Fruit fly (Drosophila melanogaster): ENCODE data around the gene Adi1.

Adi1 gene

DNA sequence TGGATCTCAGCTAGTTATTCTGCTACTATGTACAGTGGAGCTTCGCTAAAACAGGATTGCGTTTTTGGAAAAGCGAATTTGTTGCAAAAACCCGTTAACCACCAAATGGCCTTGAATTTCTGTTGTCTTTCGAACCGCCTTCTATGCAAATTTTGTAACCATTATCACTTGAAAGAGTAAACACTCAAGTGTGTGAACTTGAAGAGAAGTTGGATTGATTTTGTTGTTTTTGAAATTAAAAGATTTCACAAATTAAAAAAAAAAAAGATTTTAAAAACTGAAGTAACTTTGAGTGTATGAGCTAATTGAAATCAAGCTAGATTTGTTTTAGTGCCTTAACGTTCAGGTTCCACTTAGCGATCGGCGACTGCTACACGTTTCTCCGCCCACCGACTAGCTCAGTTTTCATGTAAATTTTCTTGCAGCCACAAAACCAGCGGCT lies 20.7 kb downstream of the Adi1 start:
- TF ChIP-seq tj (GFP tag; optimal IDR thresholded peaks at IDR 0.05) (peak; percentile 4), CG12768 (GFP tag; optimal IDR thresholded peaks at IDR 0.05) (peak; percentile 65), CG14711 (tag; optimal IDR thresholded peaks at IDR 0.05) (no peak), cic (GFP tag; optimal IDR thresholded peaks at IDR 0.05) (peak; percentile 7), ovo (GFP tag; optimal IDR thresholded peaks at IDR 0.05) (no peak), bab1 (GFP tag; optimal IDR thresholded peaks at IDR 0.05) (peak; percentile 61), Clk (GFP tag; optimal IDR thresholded peaks at IDR 0.05) (peak; percentile 2), Mnt (GFP tag; optimal IDR thresholded peaks at IDR 0.05) (no peak), pad (GFP tag; optimal IDR thresholded peaks at IDR 0.05) (peak; percentile 35), CG33017 (tag; optimal IDR thresholded peaks at IDR 0.05) (peak; percentile 51), CG7101 (tag; optimal IDR thresholded peaks at IDR 0.05) (peak; percentile 46), CG7045 (GFP tag; optimal IDR thresholded peaks at IDR 0.05) (peak; percentile 52), CG11617 (GFP tag; optimal IDR thresholded peaks at IDR 0.05) (peak; percentile 58), Crg-1 (GFP tag; optimal IDR thresholded peaks at IDR 0.05) (peak; percentile 8)

DNA sequence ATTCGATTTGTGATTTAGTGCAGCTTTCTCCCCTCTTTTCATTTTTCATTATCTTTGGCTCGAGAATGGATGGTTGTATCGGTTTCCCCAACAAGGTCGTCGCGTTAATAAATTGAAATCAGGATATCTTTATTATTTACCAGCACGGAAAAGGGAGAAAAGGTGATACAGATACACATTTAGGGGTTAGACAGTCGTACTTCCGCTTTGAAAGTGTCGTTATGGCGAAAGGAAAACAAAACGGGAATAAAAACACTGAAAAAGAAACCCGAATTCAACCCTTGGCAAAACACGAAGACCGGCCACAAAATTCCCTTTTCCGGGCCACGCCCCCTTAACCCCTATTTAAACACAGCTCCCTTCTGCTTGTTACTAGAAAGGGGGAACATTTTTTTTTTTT lies 21.3 kb downstream of the Adi1 start:
- TF ChIP-seq CG1620 (GFP tag; optimal IDR thresholded peaks at IDR 0.05) (no peak), CG5204 (GFP tag; optimal IDR thresholded peaks at IDR 0.05) (no peak), Clk (GFP tag; optimal IDR thresholded peaks at IDR 0.05) (no peak), toe (GFP tag; optimal IDR thresholded peaks at IDR 0.05) (no peak), pad (GFP tag; optimal IDR thresholded peaks at IDR 0.05) (no peak)

DNA sequence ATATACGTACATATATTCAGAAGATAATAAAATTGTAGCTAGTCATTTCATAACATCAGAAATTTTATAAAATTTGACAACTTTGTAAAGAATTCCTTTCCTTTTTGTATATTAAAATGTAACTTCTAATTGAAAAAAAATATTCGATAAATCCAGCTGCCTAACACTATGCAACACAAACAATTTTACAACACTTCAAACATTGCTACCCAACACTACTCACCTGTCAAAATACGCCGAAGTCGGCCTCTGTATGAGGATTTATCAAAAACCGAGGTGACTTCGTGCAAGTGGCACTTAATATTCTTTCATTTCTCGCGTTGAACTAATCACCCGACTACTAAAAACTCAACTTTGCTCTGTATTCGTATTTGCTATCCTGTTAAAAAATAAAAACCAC lies 23.4 kb downstream of the Adi1 start:
- TF ChIP-seq toe (GFP tag; optimal IDR thresholded peaks at IDR 0.05): no peak
- TF ChIP-seq Crg-1 (GFP tag; optimal IDR thresholded peaks at IDR 0.05): no peak
- no peak for TF ChIP-seq ovo (GFP tag; optimal IDR thresholded peaks at IDR 0.05)
- no peak for TF ChIP-seq pad (GFP tag; optimal IDR thresholded peaks at IDR 0.05)
- TF ChIP-seq Clk (GFP tag; optimal IDR thresholded peaks at IDR 0.05): no peak
- TF ChIP-seq cnc (optimal IDR thresholded peaks at IDR 0.05): no peak
- no peak for TF ChIP-seq Hr96 (GFP tag; optimal IDR thresholded peaks at IDR 0.05)
- no peak for TF ChIP-seq CG1620 (GFP tag; optimal IDR thresholded peaks at IDR 0.05)
- no peak for TF ChIP-seq CG7045 (GFP tag; optimal IDR thresholded peaks at IDR 0.05)
- TF ChIP-seq CG14711 (tag; optimal IDR thresholded peaks at IDR 0.05): no peak
- TF ChIP-seq CG33017 (tag; optimal IDR thresholded peaks at IDR 0.05): no peak
- TF ChIP-seq CG12768 (GFP tag; optimal IDR thresholded peaks at IDR 0.05): no peak
- TF ChIP-seq bab1 (GFP tag; optimal IDR thresholded peaks at IDR 0.05): no peak
- no peak for TF ChIP-seq CG7101 (tag; optimal IDR thresholded peaks at IDR 0.05)
- TF ChIP-seq CG11617 (GFP tag; optimal IDR thresholded peaks at IDR 0.05): no peak
- no peak for TF ChIP-seq CG5204 (GFP tag; optimal IDR thresholded peaks at IDR 0.05)
- no peak for TF ChIP-seq kay (GFP tag; ENCODE audit: borderline replicate concordance)
- TF ChIP-seq cic (GFP tag; optimal IDR thresholded peaks at IDR 0.05): no peak
- TF ChIP-seq Mnt (GFP tag; optimal IDR thresholded peaks at IDR 0.05): no peak
- no peak for TF ChIP-seq tj (GFP tag; optimal IDR thresholded peaks at IDR 0.05)

dm6 chr3L:10690904-10691408 lies 27.8 kb downstream of the Adi1 start, which contains the start of gene CG11811:
Gene CG11811, plus strand, starts transcription at chr3L:10691024.
- TF ChIP-seq cic (GFP tag; optimal IDR thresholded peaks at IDR 0.05) (peak; percentile 33), bab1 (GFP tag; optimal IDR thresholded peaks at IDR 0.05) (peak; percentile 26), tj (GFP tag; optimal IDR thresholded peaks at IDR 0.05) (no peak), ovo (GFP tag; optimal IDR thresholded peaks at IDR 0.05) (no peak), Mnt (GFP tag; optimal IDR thresholded peaks at IDR 0.05) (peak; percentile 33)

dm6 chr3L:10692459-10693217 lies 29.5 kb downstream of the Adi1 start, which contains the start of gene CG33493:
Gene CG33493, minus strand, starts transcription at chr3L:10693167.
- no peak for TF ChIP-seq Hr96 (GFP tag; optimal IDR thresholded peaks at IDR 0.05)
- peak; percentile 10 for TF ChIP-seq Mnt (GFP tag; optimal IDR thresholded peaks at IDR 0.05)
- TF ChIP-seq cic (GFP tag; optimal IDR thresholded peaks at IDR 0.05): peak; percentile 10
- no peak for TF ChIP-seq CG5204 (GFP tag; optimal IDR thresholded peaks at IDR 0.05)

DNA sequence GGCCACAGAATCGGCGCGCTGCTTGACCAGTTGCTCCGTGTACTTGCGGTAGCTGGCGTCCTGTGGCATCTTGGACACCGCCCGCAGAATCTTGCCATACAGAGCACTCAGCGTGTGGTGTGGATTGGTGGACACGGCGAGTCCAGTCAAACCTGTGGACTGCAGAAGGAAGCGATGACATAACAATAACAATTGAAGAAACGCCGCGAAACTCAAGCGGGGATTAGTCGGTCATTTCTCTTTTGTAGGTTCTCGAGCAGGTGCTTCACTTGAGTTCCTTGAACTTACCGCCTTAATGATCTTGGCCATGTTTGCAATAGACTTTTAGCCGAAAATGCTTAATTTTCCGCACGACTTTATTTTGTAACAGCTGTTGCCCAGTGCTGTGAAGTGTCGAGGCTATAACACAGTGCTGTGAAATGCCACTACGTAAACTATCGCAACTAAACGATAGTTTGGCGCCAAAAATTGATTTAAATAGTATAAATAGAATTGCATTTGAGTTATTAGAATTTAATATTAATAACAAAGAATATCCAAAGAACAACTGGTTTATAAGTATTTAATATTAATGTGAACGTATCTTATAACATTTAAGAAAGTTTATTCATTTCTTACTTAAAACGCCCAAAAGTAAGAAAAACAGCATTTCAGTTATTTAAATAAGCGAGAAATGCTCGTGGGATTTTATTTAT lies 30.7 kb downstream of the Adi1 start, which contains the start of gene ND-13B:
Gene ND-13B (minus strand): TSS at position 400 of the 695 bp plus-strand sequence.
- TF ChIP-seq CG7101 (tag; optimal IDR thresholded peaks at IDR 0.05) (peak; percentile 54), CG12768 (GFP tag; optimal IDR thresholded peaks at IDR 0.05) (peak; percentile 76), cnc (optimal IDR thresholded peaks at IDR 0.05) (no peak), Hr96 (GFP tag; optimal IDR thresholded peaks at IDR 0.05) (no peak), Clk (GFP tag; optimal IDR thresholded peaks at IDR 0.05) (peak; percentile 63), CG14711 (tag; optimal IDR thresholded peaks at IDR 0.05) (peak; percentile 55), Mnt (GFP tag; optimal IDR thresholded peaks at IDR 0.05) (peak; percentile 34), pad (GFP tag; optimal IDR thresholded peaks at IDR 0.05) (peak; percentile 70), toe (GFP tag; optimal IDR thresholded peaks at IDR 0.05) (no peak), cic (GFP tag; optimal IDR thresholded peaks at IDR 0.05) (peak; percentile 6), CG1620 (GFP tag; optimal IDR thresholded peaks at IDR 0.05) (peak; percentile 56), bab1 (GFP tag; optimal IDR thresholded peaks at IDR 0.05) (no peak), CG5204 (GFP tag; optimal IDR thresholded peaks at IDR 0.05) (no peak), ovo (GFP tag; optimal IDR thresholded peaks at IDR 0.05) (no peak), tj (GFP tag; optimal IDR thresholded peaks at IDR 0.05) (no peak), kay (GFP tag; ENCODE audit: borderline replicate concordance) (no peak), Crg-1 (GFP tag; optimal IDR thresholded peaks at IDR 0.05) (peak; percentile 55), CG7045 (GFP tag; optimal IDR thresholded peaks at IDR 0.05) (no peak), CG11617 (GFP tag; optimal IDR thresholded peaks at IDR 0.05) (no peak), CG33017 (tag; optimal IDR thresholded peaks at IDR 0.05) (no peak)
